Worm (Caenorhabditis elegans) whole organism, early embryonic: ENCODE data around the gene F55G11.1.

Experiments
- ama-1 ChIP-seq: fragments of 150-350 bp; optimal IDR thresholded peaks from 2 replicates; lab custom pipeline; 2014
- ets-7 ChIP-seq: sonication (generic microtip); optimal IDR thresholded peaks from 2 replicates; lab custom pipeline; 2016; ENCODE audit warnings: missing genotype, missing genetic modification characterization, missing compliant biosample characterization
- tbx-11 ChIP-seq: fragments of 200-800 bp; sonication (Bioruptor generic); IDR thresholded peaks from 2 replicates; pipeline ENCODE4 v1.3.6; 2022; ENCODE audit warnings: missing genetic modification characterization, missing compliant biosample characterization
- tbx-37 ChIP-seq: fragments of 200-800 bp; sonication (Bioruptor generic); conservative IDR thresholded peaks from 2 replicates; pipeline ENCODE4 v1.3.6; 2022; ENCODE audit warnings: missing genetic modification reagents, missing genetic modification characterization, missing compliant biosample characterization

DNA sequence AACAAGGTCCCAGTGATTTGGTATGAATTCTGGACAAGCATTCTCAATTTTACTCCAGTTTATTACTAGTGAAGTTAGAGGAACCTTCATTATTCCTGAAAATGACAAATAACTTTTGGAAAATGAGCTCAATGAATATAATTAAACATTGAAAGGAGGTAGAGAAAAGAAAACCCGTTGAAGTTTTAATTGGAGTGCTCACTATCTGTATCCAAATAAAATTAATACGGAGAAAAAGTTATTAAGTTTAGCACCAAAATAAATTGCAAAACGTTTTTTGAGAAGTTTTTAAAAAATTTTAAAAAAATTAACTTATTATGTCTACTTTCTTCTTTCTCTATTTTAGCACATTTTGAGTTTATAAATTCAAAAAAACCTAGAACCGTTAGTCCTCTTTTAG lies at the start of gene F55G11.1:
- TF ChIP-seq ets-7 (tag; lab: Kevin White, UChicago) (no peak), ama-1 (lab: Kevin White, UChicago) (no peak), tbx-11 (no peak), tbx-37 (GFP tag; lab: Robert Waterston, UW) (no peak)
